Comparison of ENCODE assay signal across 4 worm cellular contexts in genomic region chrX:7776509-7777001, ce11.
TF ChIP-seq lines count a peak whose summit lies in the region.

Gene mec-7, minus strand, starts transcription at chrX:7776689.

TF ChIP-seq in whole organism, L1 larva, 84 proteins besides CTCF, POLR2A, EP300 and RAD21:
- TF ChIP-seq unc-86 (tag; optimal IDR thresholded peaks at IDR 0.05; lab: Kevin White, UChicago): peak; percentile 64
- TF ChIP-seq nhr-71 (tag; optimal IDR thresholded peaks at IDR 0.05; lab: Kevin White, UChicago): no peak
- peak; percentile 9 for TF ChIP-seq lin-14 (GFP tag; optimal IDR thresholded peaks at IDR 0.05; lab: Kevin White, UChicago)

TF ChIP-seq in whole organism, L4 larva, 104 proteins besides CTCF, POLR2A, EP300 and RAD21:
- TF ChIP-seq lin-15B (tag; optimal IDR thresholded peaks at IDR 0.05; lab: Kevin White, UChicago) (no peak), zip-11 (GFP tag; IDR thresholded peaks at IDR 0.05; lab: Robert Waterston, UW) (no peak), unc-62 (GFP tag; optimal IDR thresholded peaks at IDR 0.05 in 1 of 2; lab: Kevin White, UChicago) (peak in 1 of 2 experiments; percentile 97), unc-62 (tag; optimal IDR thresholded peaks at IDR 0.05; lab: Kevin White, UChicago) (no peak), vab-7 (GFP tag; IDR thresholded peaks at IDR 0.05; lab: Robert Waterston, UW) (no peak), aha-1 (tag; lab: Kevin White, UChicago) (peak; percentile 93), cey-2 (tag; optimal IDR thresholded peaks at IDR 0.05; lab: Kevin White, UChicago; ENCODE audit: borderline replicate concordance, insufficient read depth) (no peak), unc-39 (tag; optimal IDR thresholded peaks at IDR 0.05; lab: Kevin White, UChicago) (no peak), unc-130 (GFP tag; optimal IDR thresholded peaks at IDR 0.05; lab: Kevin White, UChicago) (no peak)

TF ChIP-seq in whole organism, late embryonic, 69 proteins besides CTCF, POLR2A, EP300 and RAD21:
- TF ChIP-seq pha-4 (tag; optimal IDR thresholded peaks at IDR 0.05; lab: Kevin White, UChicago) (no peak), nhr-232 (tag; optimal IDR thresholded peaks at IDR 0.05; lab: Kevin White, UChicago) (no peak), hlh-30 (tag; optimal IDR thresholded peaks at IDR 0.05; lab: Kevin White, UChicago; ENCODE audit: insufficient read depth) (no peak), ceh-6 (GFP tag; optimal IDR thresholded peaks at IDR 0.05; lab: Kevin White, UChicago) (no peak), ceh-2 (tag; optimal IDR thresholded peaks at IDR 0.05; lab: Kevin White, UChicago) (no peak), ztf-16 (tag; optimal IDR thresholded peaks at IDR 0.05; lab: Kevin White, UChicago) (no peak), syd-9 (tag; optimal IDR thresholded peaks at IDR 0.05; lab: Kevin White, UChicago) (no peak), ceh-31 (tag; optimal IDR thresholded peaks at IDR 0.05; lab: Kevin White, UChicago) (peak; percentile 28)

TF ChIP-seq in whole organism, young adult, 124 proteins besides CTCF, POLR2A, EP300 and RAD21:
- TF ChIP-seq zfh-2 (GFP tag; conservative IDR thresholded peaks at IDR 0.05; lab: Robert Waterston, UW) (peak; percentile 29; the same call in 1 of the 2 replicates), ceh-79 (tag; optimal IDR thresholded peaks at IDR 0.05; lab: Kevin White, UChicago) (no peak)
